Worm (Caenorhabditis elegans) whole organism, L4 larva: Measurements from ENCODE around the gene F46G10.1.

Experiments
- F10B5.3 ChIP-seq: sonication (generic microtip); optimal IDR thresholded peaks from 2 replicates; lab custom pipeline; 2016; ENCODE audit warnings: mild to moderate bottlenecking, missing genetic modification characterization, missing compliant biosample characterization
- T26A8.4 ChIP-seq: fragments of 200-800 bp; sonication (Bioruptor generic); IDR thresholded peaks from 2 replicates; pipeline ENCODE4 v1.3.6; 2022; ENCODE audit warnings: missing genetic modification characterization, missing compliant biosample characterization
- Y105C5A.15 ChIP-seq: fragments of 200-800 bp; sonication (Bioruptor generic); IDR thresholded peaks from 2 replicates; pipeline ENCODE4 v1.3.6; 2022; ENCODE audit warnings: missing genetic modification characterization, missing compliant biosample characterization
- Y5F2A.4 ChIP-seq: fragments of 200-800 bp; sonication (Bioruptor generic); optimal IDR thresholded peaks from 2 replicates; lab custom pipeline; 2018; ENCODE audit warnings: mild to moderate bottlenecking, missing genetic modification characterization, missing compliant biosample characterization
- ama-1 ChIP-seq: fragments of 150-350 bp; optimal IDR thresholded peaks from 2 replicates; lab custom pipeline; 2014; ENCODE audit warnings: inconsistent platforms, mixed read lengths
- attf-4 ChIP-seq: sonication (generic microtip); optimal IDR thresholded peaks from 3 replicates; lab custom pipeline; 2017; ENCODE audit warnings: missing biosample characterization, missing genetic modification characterization
- ceh-28 ChIP-seq: fragments of 150-350 bp; optimal IDR thresholded peaks from 2 replicates; lab custom pipeline; 2014; ENCODE audit warnings: missing biosample characterization, missing genetic modification reagents, missing genetic modification characterization
- ceh-44 ChIP-seq: fragments of 200-800 bp; sonication (Bioruptor generic); IDR thresholded peaks from 2 replicates; pipeline ENCODE4 v1.3.6; 2022; ENCODE audit warnings: missing genetic modification reagents, missing genetic modification characterization, missing compliant biosample characterization
- cey-2 ChIP-seq: sonication (generic microtip); optimal IDR thresholded peaks from 3 replicates; lab custom pipeline; 2017; ENCODE audit warnings: missing genetic modification characterization, mild to moderate bottlenecking, missing compliant biosample characterization, antibody characterized with exemption, borderline replicate concordance; ENCODE audit not compliant: insufficient read depth
- ctbp-1 ChIP-seq: fragments of 200-800 bp; sonication (Bioruptor generic); IDR thresholded peaks from 2 replicates; pipeline ENCODE4 v1.3.6; 2022; ENCODE audit warnings: missing genetic modification reagents, missing genetic modification characterization, missing compliant biosample characterization
- daf-16 ChIP-seq, 3 experiments: sonication (generic microtip); optimal IDR thresholded peaks; 2 replicates each; lab custom pipeline; 2016 to 2017; ENCODE audit warnings: missing genetic modification characterization in 3 of 3, missing genetic modification reagents in 3 of 3, mild to moderate bottlenecking in 2 of 3, missing compliant biosample characterization in 2 of 3, missing biosample characterization in 1 of 3, moderate library complexity in 1 of 3
- dmd-6 ChIP-seq: fragments of 200-800 bp; sonication (Bioruptor generic); IDR thresholded peaks from 2 replicates; pipeline ENCODE4 v1.3.6; 2022; ENCODE audit warnings: missing genetic modification reagents, missing genetic modification characterization, missing compliant biosample characterization
- dmd-9 ChIP-seq: fragments of 200-800 bp; sonication (Bioruptor generic); IDR thresholded peaks from 2 replicates; pipeline ENCODE4 v1.3.6; 2022; ENCODE audit warnings: missing genetic modification reagents, missing genetic modification characterization, missing compliant biosample characterization
- dve-1 ChIP-seq: sonication (generic microtip); optimal IDR thresholded peaks from 2 replicates; lab custom pipeline; 2017; ENCODE audit warnings: antibody characterized with exemption, mild to moderate bottlenecking, missing genetic modification characterization, missing compliant biosample characterization; ENCODE audit not compliant: insufficient read depth
- egl-43 ChIP-seq: fragments of 200-800 bp; sonication (Bioruptor generic); IDR thresholded peaks from 2 replicates; pipeline ENCODE4 v1.3.6; 2022; ENCODE audit warnings: missing genetic modification reagents, missing genetic modification characterization, missing compliant biosample characterization
- fos-1 ChIP-seq: fragments of 150-350 bp; optimal IDR thresholded peaks from 2 replicates; lab custom pipeline; 2014; ENCODE audit warnings: missing biosample characterization, missing genetic modification characterization
- hlh-11 ChIP-seq: fragments of 200-800 bp; sonication (Bioruptor generic); optimal IDR thresholded peaks from 2 replicates; lab custom pipeline; 2018; ENCODE audit warnings: mild to moderate bottlenecking, missing genetic modification characterization, missing compliant biosample characterization
- hlh-30 ChIP-seq: sonication (generic microtip); optimal IDR thresholded peaks from 2 replicates; lab custom pipeline; 2017; ENCODE audit warnings: antibody characterized with exemption, mild to moderate bottlenecking, missing genetic modification characterization, missing compliant biosample characterization; ENCODE audit not compliant: insufficient read depth
- hmg-1.1 ChIP-seq: fragments of 200-800 bp; sonication (Bioruptor generic); IDR thresholded peaks from 2 replicates; pipeline ENCODE4 v1.3.6; 2022; ENCODE audit warnings: missing genetic modification reagents, missing genetic modification characterization, missing compliant biosample characterization
- jun-1 ChIP-seq: fragments of 150-350 bp; optimal IDR thresholded peaks from 2 replicates; lab custom pipeline; 2014; ENCODE audit warnings: missing biosample characterization, missing genetic modification reagents, missing genetic modification characterization
- lim-7 ChIP-seq: fragments of 200-800 bp; sonication (Bioruptor generic); IDR thresholded peaks from 2 replicates; pipeline ENCODE4 v1.3.6; 2022; ENCODE audit warnings: missing genetic modification characterization, missing compliant biosample characterization
- lin-1 ChIP-seq: fragments of 200-800 bp; sonication (Bioruptor generic); IDR thresholded peaks from 2 replicates; pipeline ENCODE4 v1.3.6; 2022; ENCODE audit warnings: missing genetic modification reagents, missing genetic modification characterization, missing compliant biosample characterization
- lin-15B ChIP-seq: fragments of 150-350 bp; sonication (generic microtip); optimal IDR thresholded peaks from 3 replicates; lab custom pipeline; 2014; ENCODE audit warnings: missing biosample characterization, missing genetic modification characterization
- lin-29 ChIP-seq: fragments of 200-800 bp; sonication (Bioruptor generic); IDR thresholded peaks from 2 replicates; pipeline ENCODE4 v1.3.6; 2022; ENCODE audit warnings: missing genetic modification reagents, missing genetic modification characterization, missing compliant biosample characterization
- lin-38 ChIP-seq: fragments of 200-800 bp; sonication (Bioruptor generic); IDR thresholded peaks from 2 replicates; pipeline ENCODE4 v1.3.6; 2022; ENCODE audit warnings: missing genetic modification reagents, missing genetic modification characterization, missing compliant biosample characterization
- lin-39 ChIP-seq: fragments of 150-350 bp; optimal IDR thresholded peaks from 2 replicates; lab custom pipeline; 2014; ENCODE audit warnings: missing biosample characterization, missing genetic modification reagents, missing genetic modification characterization
- mdl-1 ChIP-seq, 2 experiments: fragments of 150-350 bp in 1 of 2; sonication (generic microtip) in 1 of 2; optimal IDR thresholded peaks; 2 replicates each; lab custom pipeline; 2014 to 2017; ENCODE audit warnings: missing biosample characterization in 2 of 2, missing genetic modification characterization in 2 of 2
- mxl-2 ChIP-seq: fragments of 200-800 bp; sonication (Bioruptor generic); conservative IDR thresholded peaks from 2 replicates; pipeline ENCODE4 v1.3.6; 2022; ENCODE audit warnings: missing genetic modification reagents, missing genetic modification characterization, missing compliant biosample characterization
- mxl-3 ChIP-seq: fragments of 200-800 bp; sonication (Bioruptor generic); optimal IDR thresholded peaks from 2 replicates; lab custom pipeline; 2018; ENCODE audit warnings: mild to moderate bottlenecking, missing genetic modification characterization, missing compliant biosample characterization
- nhr-10 ChIP-seq: fragments of 150-350 bp; optimal IDR thresholded peaks from 2 replicates; lab custom pipeline; 2014; ENCODE audit warnings: missing biosample characterization, missing genetic modification characterization
- nhr-11 ChIP-seq: fragments of 150-350 bp; optimal IDR thresholded peaks from 2 replicates; lab custom pipeline; 2014; ENCODE audit warnings: missing biosample characterization, missing genetic modification characterization
- nhr-237 ChIP-seq: sonication (generic microtip); optimal IDR thresholded peaks from 2 replicates; lab custom pipeline; 2017; ENCODE audit warnings: missing biosample characterization, missing genetic modification characterization
- nhr-25 ChIP-seq: sonication (generic microtip); optimal IDR thresholded peaks from 2 replicates; lab custom pipeline; 2017; ENCODE audit warnings: missing genetic modification characterization, mild to moderate bottlenecking, missing compliant biosample characterization, antibody characterized with exemption, moderate library complexity, borderline replicate concordance; ENCODE audit not compliant: insufficient read depth
- nhr-41 ChIP-seq: fragments of 200-800 bp; sonication (Bioruptor generic); IDR thresholded peaks from 2 replicates; pipeline ENCODE4 v1.3.6; 2022; ENCODE audit warnings: missing genetic modification reagents, missing genetic modification characterization, missing compliant biosample characterization
- nhr-6 ChIP-seq: fragments of 150-350 bp; optimal IDR thresholded peaks from 2 replicates; lab custom pipeline; 2014; ENCODE audit warnings: missing biosample characterization, missing genetic modification characterization
- nhr-77 ChIP-seq: fragments of 150-350 bp; optimal IDR thresholded peaks from 2 replicates; lab custom pipeline; 2014; ENCODE audit warnings: missing biosample characterization, missing genetic modification characterization
- pqm-1 ChIP-seq: sonication (generic microtip); optimal IDR thresholded peaks from 2 replicates; lab custom pipeline; 2017; ENCODE audit warnings: missing biosample characterization, missing genetic modification characterization
- snpc-1.2 ChIP-seq: fragments of 200-800 bp; sonication (Bioruptor generic); IDR thresholded peaks from 2 replicates; pipeline ENCODE4 v1.3.6; 2022; ENCODE audit warnings: missing genetic modification reagents, missing genetic modification characterization, missing compliant biosample characterization
- snpc-4 ChIP-seq: fragments of 150-350 bp; optimal IDR thresholded peaks from 2 replicates; lab custom pipeline; 2014; ENCODE audit warnings: missing biosample characterization, missing genetic modification characterization
- unc-130 ChIP-seq: sonication (generic microtip); optimal IDR thresholded peaks from 2 replicates; lab custom pipeline; 2016; ENCODE audit warnings: missing genetic modification reagents, missing genetic modification characterization, missing compliant biosample characterization
- unc-39 ChIP-seq: sonication (generic microtip); optimal IDR thresholded peaks from 2 replicates; lab custom pipeline; 2017; ENCODE audit warnings: missing biosample characterization, missing genetic modification characterization
- vab-7 ChIP-seq: fragments of 200-800 bp; sonication (Bioruptor generic); IDR thresholded peaks from 2 replicates; pipeline ENCODE4 v1.3.6; 2022; ENCODE audit warnings: missing genetic modification reagents, missing genetic modification characterization, missing compliant biosample characterization
- zfp-3 ChIP-seq: fragments of 200-800 bp; sonication (Bioruptor generic); conservative IDR thresholded peaks from 2 replicates; pipeline ENCODE4 v1.3.6; 2022; ENCODE audit warnings: missing genetic modification reagents, missing genetic modification characterization, missing compliant biosample characterization
- ztf-7 ChIP-seq: fragments of 150-350 bp; optimal IDR thresholded peaks from 2 replicates; lab custom pipeline; 2014; ENCODE audit warnings: missing biosample characterization, missing genetic modification characterization

The F46G10.1 gene

ce11 chrX:13353530-13353929 lies 42.0 kb upstream of the F46G10.1 start (continued):
- TF ChIP-seq unc-39 (no peak), vab-7 (GFP tag; lab: Robert Waterston, UW) (no peak), Y5F2A.4 (GFP tag; lab: Kevin White, UChicago) (no peak), lin-29 (GFP tag; lab: Robert Waterston, UW) (0 out of 2 replicates have a peak, but pooled peaks have one; percentile 30), nhr-77 (tag; lab: Kevin White, UChicago) (peak; percentile 79), T26A8.4 (peak; percentile 52), nhr-25 (tag; lab: Kevin White, UChicago) (peak; percentile 57), daf-16 (GFP tag; optimal IDR thresholded peaks at IDR 0.05; lab: Kevin White, UChicago) (peak in 1 of 2 experiments; percentile 21), daf-16 (tag; optimal IDR thresholded peaks at IDR 0.05; lab: Kevin White, UChicago) (peak; percentile 76), ama-1 (no peak), mxl-3 (GFP tag; lab: Kevin White, UChicago) (peak; percentile 98), snpc-4 (tag; lab: Kevin White, UChicago) (no peak), dmd-9 (GFP tag; lab: Robert Waterston, UW) (no peak), attf-4 (tag; lab: Kevin White, UChicago) (no peak), lin-15B (tag; lab: Kevin White, UChicago) (no peak), mdl-1 (tag; optimal IDR thresholded peaks at IDR 0.05; lab: Kevin White, UChicago) (peak; percentile 39 to 85), dve-1 (tag; lab: Kevin White, UChicago) (peak; percentile 90), Y105C5A.15 (GFP tag; lab: Robert Waterston, UW) (no peak), nhr-10 (tag; lab: Kevin White, UChicago) (peak; percentile 80), cey-2 (tag; lab: Kevin White, UChicago) (peak; percentile 28), nhr-6 (tag; lab: Kevin White, UChicago) (peak; percentile 55), mxl-2 (peak; percentile 99), nhr-41 (0 out of 2 replicates have a peak, but pooled peaks have one; percentile 6), snpc-1.2 (GFP tag; lab: Robert Waterston, UW) (no peak), ztf-7 (tag; lab: Kevin White, UChicago) (peak; percentile 41)
- TF ChIP-seq, all 104 proteins: peak for 36

ce11 chrX:13352164-13352563 lies 40.6 kb upstream of the F46G10.1 start:
- TF ChIP-seq nhr-25 (tag; lab: Kevin White, UChicago) = no peak
- no peak for TF ChIP-seq ctbp-1 (GFP tag; lab: Robert Waterston, UW)
- peak; percentile 49 for TF ChIP-seq dmd-6 (GFP tag; lab: Robert Waterston, UW)
- no peak for TF ChIP-seq lin-1 (GFP tag; lab: Robert Waterston, UW)
- TF ChIP-seq pqm-1 (tag; lab: Kevin White, UChicago) = no peak
- no peak for TF ChIP-seq nhr-237
- no peak for TF ChIP-seq unc-130 (GFP tag; lab: Kevin White, UChicago)
- no peak for TF ChIP-seq hmg-1.1 (GFP tag; lab: Robert Waterston, UW)
- TF ChIP-seq lin-39 (tag; lab: Kevin White, UChicago) = no peak
- no peak for TF ChIP-seq ztf-7 (tag; lab: Kevin White, UChicago)
- TF ChIP-seq zfp-3 = no peak
- TF ChIP-seq nhr-6 (tag; lab: Kevin White, UChicago) = no peak
- TF ChIP-seq ama-1 = no peak
- peak; percentile 28 for TF ChIP-seq hlh-30 (tag; lab: Kevin White, UChicago)
- peak; percentile 24 for TF ChIP-seq dve-1 (tag; lab: Kevin White, UChicago)
- no peak for TF ChIP-seq F10B5.3
- TF ChIP-seq nhr-11 (tag; lab: Kevin White, UChicago) = no peak
- TF ChIP-seq lin-38 (GFP tag; lab: Robert Waterston, UW) = no peak
- TF ChIP-seq egl-43 = no peak
- no peak for TF ChIP-seq jun-1
- no peak for TF ChIP-seq lim-7 (GFP tag; lab: Robert Waterston, UW)
- TF ChIP-seq fos-1 (tag; lab: Kevin White, UChicago) = no peak
- TF ChIP-seq ceh-28 = no peak
- no peak for TF ChIP-seq ceh-44
- peak; percentile 21 for TF ChIP-seq hlh-11 (tag; lab: Kevin White, UChicago)
